Worm (Caenorhabditis elegans): Measurements from ENCODE around the gene ceh-60.
A peak's percentile ranks its signal among the peaks of the same experiment; 100 is the strongest.

ceh-60 gene

ce11 chrX:6552806-6553337 is 22.9 kb upstream of the ceh-60 start, which contains the start of gene svh-2:
TSS of gene svh-2 (plus strand) at chrX:6553287.
- TF ChIP-seq unc-62 (GFP tag; optimal IDR thresholded peaks at IDR 0.05 in 1 of 2) (peak in 1 of 2 experiments; percentile 98), unc-62 (tag; optimal IDR thresholded peaks at IDR 0.05) (no peak), Y105C5A.15 (GFP tag; IDR thresholded peaks at IDR 0.05) (no peak), lim-7 (GFP tag; IDR thresholded peaks at IDR 0.05) (no peak), hlh-11 (tag; optimal IDR thresholded peaks at IDR 0.05) (no peak), pha-4 (GFP tag; IDR thresholded peaks at IDR 0.05) (no peak), pha-4 (tag; optimal IDR thresholded peaks at IDR 0.05) (no peak), lin-38 (GFP tag; IDR thresholded peaks at IDR 0.05) (no peak), zip-11 (GFP tag; IDR thresholded peaks at IDR 0.05) (no peak), R02D3.7 (tag; optimal IDR thresholded peaks at IDR 0.05) (no peak), aha-1 (tag) (peak; percentile 44), hlh-30 (tag; optimal IDR thresholded peaks at IDR 0.05; ENCODE audit: insufficient read depth) (peak; percentile 1)

- TF ChIP-seq T26A8.4 (GFP tag; IDR thresholded peaks at IDR 0.05) (no peak), F44E2.7 (GFP tag; IDR thresholded peaks at IDR 0.05) (no peak), unc-39 (tag; optimal IDR thresholded peaks at IDR 0.05) (no peak), ces-1 (GFP tag; optimal IDR thresholded peaks at IDR 0.05) (no peak), ztf-7 (tag; optimal IDR thresholded peaks at IDR 0.05) (no peak), cey-2 (tag; optimal IDR thresholded peaks at IDR 0.05; ENCODE audit: borderline replicate concordance, insufficient read depth) (no peak), nhr-11 (tag; optimal IDR thresholded peaks at IDR 0.05) (no peak), jun-1 (tag; optimal IDR thresholded peaks at IDR 0.05) (no peak), nhr-41 (GFP tag; IDR thresholded peaks at IDR 0.05) (no peak), hlh-11 (tag; optimal IDR thresholded peaks at IDR 0.05) (peak; percentile 59), F49E8.2 (tag; optimal IDR thresholded peaks at IDR 0.05; ENCODE audit: borderline replicate concordance) (no peak), snpc-4 (tag; optimal IDR thresholded peaks at IDR 0.05) (no peak), lsy-2 (tag; optimal IDR thresholded peaks at IDR 0.05) (peak in 1 of 2 experiments; percentile 4), mxl-3 (GFP tag; optimal IDR thresholded peaks at IDR 0.05) (peak; percentile 36), mdt-29 (GFP tag; IDR thresholded peaks at IDR 0.05) (no peak), mes-2 (tag; optimal IDR thresholded peaks at IDR 0.05; ENCODE audit: poor library complexity, severe bottlenecking) (peak; percentile 17), aly-2 (tag; optimal IDR thresholded peaks at IDR 0.05) (no peak), hlh-30 (tag; optimal IDR thresholded peaks at IDR 0.05; ENCODE audit: insufficient read depth) (peak; percentile 17), hmg-1.1 (GFP tag; IDR thresholded peaks at IDR 0.05) (no peak), fkh-10 (GFP tag; optimal IDR thresholded peaks at IDR 0.05) (no peak), Y5F2A.4 (GFP tag; optimal IDR thresholded peaks at IDR 0.05) (no peak), pqm-1 (tag; optimal IDR thresholded peaks at IDR 0.05) (peak; percentile 85), aha-1 (tag) (no peak), mdl-1 (tag; optimal IDR thresholded peaks at IDR 0.05) (no peak), nhr-6 (tag; optimal IDR thresholded peaks at IDR 0.05) (no peak), daf-16 (GFP tag; optimal IDR thresholded peaks at IDR 0.05) (no peak), daf-16 (tag; optimal IDR thresholded peaks at IDR 0.05) (peak; percentile 61), dmd-6 (GFP tag; IDR thresholded peaks at IDR 0.05) (peak; percentile 60), dve-1 (tag; optimal IDR thresholded peaks at IDR 0.05; ENCODE audit: insufficient read depth) (peak; percentile 44), ceh-20 (GFP tag; IDR thresholded peaks at IDR 0.05) (no peak), dmd-9 (GFP tag; IDR thresholded peaks at IDR 0.05) (no peak), D1046.2 (GFP tag; IDR thresholded peaks at IDR 0.05) (no peak), nhr-42 (GFP tag; IDR thresholded peaks at IDR 0.05) (no peak), R02D3.7 (tag; optimal IDR thresholded peaks at IDR 0.05) (no peak), nhr-10 (tag; optimal IDR thresholded peaks at IDR 0.05) (no peak), daf-12 (tag; optimal IDR thresholded peaks at IDR 0.05) (no peak), spr-1 (tag; optimal IDR thresholded peaks at IDR 0.05) (no peak), ceh-28 (tag; optimal IDR thresholded peaks at IDR 0.05) (no peak), Y105C5A.15 (GFP tag; IDR thresholded peaks at IDR 0.05) (no peak), arid-1 (GFP tag; conservative IDR thresholded peaks at IDR 0.05) (no peak), spr-3 (GFP tag; optimal IDR thresholded peaks at IDR 0.05) (no peak), nhr-28 (tag; optimal IDR thresholded peaks at IDR 0.05) (peak; percentile 72), rbr-2 (tag; optimal IDR thresholded peaks at IDR 0.05) (no peak)
Observed at ce11 chrX:6551679-6552078, 21.7 kb upstream of the ceh-60 start.
